Worm (Caenorhabditis elegans) whole organism, L3 larva: ENCODE measurements around the gene Y75B12A.2.

Experiments
- ama-1 ChIP-seq: fragments of 150-350 bp; optimal IDR thresholded peaks from 2 replicates; lab custom pipeline; 2018
- ceh-28 ChIP-seq: fragments of 150-350 bp; optimal IDR thresholded peaks from 2 replicates; lab custom pipeline; 2014; ENCODE audit warnings: missing biosample characterization, missing genetic modification reagents, missing genetic modification characterization
- fkh-10 ChIP-seq: sonication (generic microtip); optimal IDR thresholded peaks from 2 replicates; lab custom pipeline; 2017; ENCODE audit warnings: missing biosample characterization, missing genetic modification reagents, missing genetic modification characterization
- jun-1 ChIP-seq: fragments of 150-350 bp; optimal IDR thresholded peaks from 2 replicates; lab custom pipeline; 2014; ENCODE audit warnings: missing biosample characterization, missing genetic modification reagents, missing genetic modification characterization
- nhr-23 ChIP-seq: fragments of 150-350 bp; optimal IDR thresholded peaks from 2 replicates; lab custom pipeline; 2014; ENCODE audit warnings: missing biosample characterization, missing genetic modification reagents, missing genetic modification characterization
- nhr-25 ChIP-seq: sonication (generic microtip); optimal IDR thresholded peaks from 2 replicates; lab custom pipeline; 2017; ENCODE audit warnings: missing biosample characterization, missing genetic modification characterization
- nhr-77 ChIP-seq: fragments of 150-350 bp; optimal IDR thresholded peaks from 2 replicates; lab custom pipeline; 2014; ENCODE audit warnings: missing biosample characterization, missing genetic modification characterization
- pqm-1 ChIP-seq: fragments of 150-350 bp; optimal IDR thresholded peaks from 2 replicates; lab custom pipeline; 2017; ENCODE audit warnings: missing biosample characterization, missing genetic modification characterization, inconsistent platforms
- skn-1 ChIP-seq: fragments of 150-350 bp; optimal IDR thresholded peaks from 2 replicates; lab custom pipeline; 2014; ENCODE audit warnings: missing biosample characterization, missing genetic modification characterization
- ztf-4 ChIP-seq: fragments of 150-350 bp; optimal IDR thresholded peaks from 2 replicates; lab custom pipeline; 2014; ENCODE audit warnings: missing biosample characterization, missing genetic modification characterization

- TF ChIP-seq ama-1 (no peak), ztf-4 (no peak), pqm-1 (tag; lab: Kevin White, UChicago) (no peak), nhr-25 (tag; lab: Kevin White, UChicago) (no peak), jun-1 (no peak), nhr-77 (no peak), ceh-28 (tag; lab: Kevin White, UChicago) (no peak), skn-1 (no peak), fkh-10 (no peak), nhr-23 (tag; lab: Kevin White, UChicago) (no peak)
These were observed 23.1 kb downstream of the Y75B12A.2 start, which contains the start of gene str-171 for ce11 chrV:15132423-15132822.
